Worm (Caenorhabditis elegans): ENCODE measurements around the gene srj-11.

DNA sequence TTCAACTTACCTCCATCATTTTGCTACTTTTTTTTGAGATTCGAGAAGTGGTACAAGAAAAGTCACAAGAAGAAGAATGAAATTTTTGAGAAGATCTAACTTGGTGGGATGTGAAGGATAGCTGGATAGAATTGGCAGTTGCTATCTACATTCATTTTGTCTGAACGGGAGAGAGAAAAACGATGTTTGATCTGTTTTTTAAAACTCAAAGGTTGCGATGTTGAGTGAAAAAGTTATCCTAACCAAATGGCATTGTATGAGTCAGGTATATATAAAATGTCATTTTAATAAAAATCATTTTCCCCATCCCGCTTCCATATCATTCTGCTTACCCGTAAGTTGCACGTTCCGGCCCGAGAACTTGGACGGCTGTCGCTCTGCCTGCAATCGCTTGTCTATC lies 48.0 kb downstream of the srj-11 start, which contains the start of gene F35F10.6:
- no peak for TF ChIP-seq nhr-90 (tag; optimal IDR thresholded peaks at IDR 0.05)
- TF ChIP-seq unc-62 (GFP tag; optimal IDR thresholded peaks at IDR 0.05) = no peak

All from whole organism, young adult.